Worm (Caenorhabditis elegans) whole organism, early embryonic: ENCODE measurements around the gene fbxb-97.
"Not testable (repeated sequence)": the region's sequence is repeated elsewhere in the genome, so short reads cannot be mapped to it uniquely, and the experiment has no call there.

ENCODE experiments used
- B0310.2 ChIP-seq: sonication (generic microtip); optimal IDR thresholded peaks from 2 replicates; lab custom pipeline; 2016; ENCODE audit warnings: mild to moderate bottlenecking, missing genetic modification characterization, missing compliant biosample characterization
- F13C5.2 ChIP-seq: sonication (generic microtip); optimal IDR thresholded peaks from 2 replicates; lab custom pipeline; 2017; ENCODE audit warnings: mild to moderate bottlenecking, missing genetic modification characterization, inconsistent platforms, missing compliant biosample characterization
- aly-1 ChIP-seq: sonication (generic microtip); optimal IDR thresholded peaks from 2 replicates; lab custom pipeline; 2016; ENCODE audit warnings: missing genetic modification characterization, missing compliant biosample characterization
- ama-1 ChIP-seq: fragments of 150-350 bp; optimal IDR thresholded peaks from 2 replicates; lab custom pipeline; 2014
- ceh-13 ChIP-seq: fragments of 200-800 bp; sonication (Bioruptor generic); optimal IDR thresholded peaks from 2 replicates; lab custom pipeline; 2018; ENCODE audit warnings: mild to moderate bottlenecking, missing genetic modification characterization, missing compliant biosample characterization
- ceh-36 ChIP-seq: sonication (generic microtip); optimal IDR thresholded peaks from 2 replicates; lab custom pipeline; 2016; ENCODE audit warnings: missing genetic modification characterization, inconsistent platforms, missing compliant biosample characterization
- ets-7 ChIP-seq: sonication (generic microtip); optimal IDR thresholded peaks from 2 replicates; lab custom pipeline; 2016; ENCODE audit warnings: missing genotype, missing genetic modification characterization, missing compliant biosample characterization
- flt-1 ChIP-seq: fragments of 200-800 bp; sonication (Bioruptor generic); IDR thresholded peaks from 2 replicates; pipeline ENCODE4 v1.3.6; 2022; ENCODE audit warnings: missing genetic modification characterization, missing compliant biosample characterization
- hmbx-1 ChIP-seq: sonication (generic microtip); optimal IDR thresholded peaks from 2 replicates; lab custom pipeline; 2016; ENCODE audit warnings: mild to moderate bottlenecking, missing genetic modification characterization, missing compliant biosample characterization
- hmg-4 ChIP-seq: fragments of 200-800 bp; sonication (Bioruptor generic); optimal IDR thresholded peaks from 2 replicates; lab custom pipeline; 2018; ENCODE audit warnings: mild to moderate bottlenecking, missing genetic modification characterization, missing compliant biosample characterization
- hnd-1 ChIP-seq: sonication (generic microtip); optimal IDR thresholded peaks from 2 replicates; lab custom pipeline; 2016; ENCODE audit warnings: missing genetic modification characterization, missing compliant biosample characterization
- pes-1 ChIP-seq: fragments of 200-800 bp; sonication (Bioruptor generic); IDR thresholded peaks from 2 replicates; pipeline ENCODE4 v1.3.6; 2022; ENCODE audit warnings: missing genetic modification reagents, missing genetic modification characterization, missing compliant biosample characterization
- scrt-1 ChIP-seq: fragments of 200-800 bp; sonication (Bioruptor generic); IDR thresholded peaks from 2 replicates; pipeline ENCODE4 v1.3.6; 2022; ENCODE audit warnings: missing genetic modification characterization, missing compliant biosample characterization
- sea-1 ChIP-seq: fragments of 200-800 bp; sonication (Bioruptor generic); conservative IDR thresholded peaks from 2 replicates; pipeline ENCODE4 v1.3.6; 2022; ENCODE audit warnings: missing genetic modification characterization, missing compliant biosample characterization
- tbx-11 ChIP-seq: fragments of 200-800 bp; sonication (Bioruptor generic); IDR thresholded peaks from 2 replicates; pipeline ENCODE4 v1.3.6; 2022; ENCODE audit warnings: missing genetic modification characterization, missing compliant biosample characterization
- tbx-37 ChIP-seq: fragments of 200-800 bp; sonication (Bioruptor generic); conservative IDR thresholded peaks from 2 replicates; pipeline ENCODE4 v1.3.6; 2022; ENCODE audit warnings: missing genetic modification reagents, missing genetic modification characterization, missing compliant biosample characterization
- tra-4 ChIP-seq: sonication (generic microtip); optimal IDR thresholded peaks from 2 replicates; lab custom pipeline; 2017; ENCODE audit warnings: missing genetic modification characterization, missing compliant biosample characterization

fbxb-97 gene

ce11 chrII:1862334-1862733 lies 14.4 kb upstream of the fbxb-97 start, which contains the start of gene fbxb-98:
Gene fbxb-98, plus strand, starts transcription at chrII:1862634.
- not testable (repeated sequence) for TF ChIP-seq hmbx-1, tra-4, F13C5.2 (tag; lab: Kevin White, UChicago)

- TF ChIP-seq ceh-36 (tag; lab: Kevin White, UChicago); aly-1; scrt-1: not testable (repeated sequence)
Measured at ce11 chrII:1861285-1861793, 13.4 kb upstream of the fbxb-97 start, which contains the start of gene C16C4.18. Gene C16C4.18, minus strand, starts transcription at chrII:1861335.

- TF ChIP-seq ets-7 (tag; lab: Kevin White, UChicago); tbx-11 (GFP tag; lab: Robert Waterston, UW); flt-1 (GFP tag; lab: Robert Waterston, UW): not testable (repeated sequence)
Measured at ce11 chrII:1854094-1854493, 6.1 kb upstream of the fbxb-97 start, which contains the start of gene fbxb-95. Gene fbxb-95, plus strand, starts transcription at chrII:1854394.

ce11 chrII:1852503-1852902 lies 4.5 kb upstream of the fbxb-97 start, which contains the start of gene C52E2.2:
Gene C52E2.2, plus strand, starts transcription at chrII:1852803.
- TF ChIP-seq F13C5.2 (tag; lab: Kevin White, UChicago) = no peak
- no peak for TF ChIP-seq tra-4 (tag; lab: Kevin White, UChicago)
- TF ChIP-seq hmg-4 (GFP tag; lab: Kevin White, UChicago) = no peak
- no peak for TF ChIP-seq sea-1 (GFP tag; lab: Robert Waterston, UW)
- TF ChIP-seq ets-7 (tag; lab: Kevin White, UChicago) = no peak
- no peak for TF ChIP-seq hmbx-1 (tag; lab: Kevin White, UChicago)
- no peak for TF ChIP-seq B0310.2 (tag; lab: Kevin White, UChicago)
- no peak for TF ChIP-seq scrt-1
- no peak for TF ChIP-seq aly-1
- no peak for TF ChIP-seq hnd-1 (tag; lab: Kevin White, UChicago)
- no peak for TF ChIP-seq pes-1 (GFP tag; lab: Robert Waterston, UW)

ce11 chrII:1851716-1852115 lies 3.8 kb upstream of the fbxb-97 start:
- TF ChIP-seq pes-1 (GFP tag; lab: Robert Waterston, UW) (no peak), ama-1 (lab: Kevin White, UChicago) (no peak), F13C5.2 (tag; lab: Kevin White, UChicago) (no peak), ets-7 (tag; lab: Kevin White, UChicago) (no peak), hnd-1 (tag; lab: Kevin White, UChicago) (no peak), B0310.2 (tag; lab: Kevin White, UChicago) (no peak), hmbx-1 (tag; lab: Kevin White, UChicago) (no peak), hmg-4 (GFP tag; lab: Kevin White, UChicago) (no peak), aly-1 (no peak), tra-4 (tag; lab: Kevin White, UChicago) (no peak), ceh-13 (GFP tag; lab: Kevin White, UChicago) (no peak), sea-1 (GFP tag; lab: Robert Waterston, UW) (no peak)

ce11 chrII:1850840-1851294 lies 2.9 kb upstream of the fbxb-97 start, which contains the start of gene C52E2.3:
Gene C52E2.3, plus strand, starts transcription at chrII:1851244.
- TF ChIP-seq sea-1 (GFP tag; lab: Robert Waterston, UW) = no peak
- TF ChIP-seq ama-1 (lab: Kevin White, UChicago) = no peak
- TF ChIP-seq hmbx-1 (tag; lab: Kevin White, UChicago) = no peak
- no peak for TF ChIP-seq aly-1
- no peak for TF ChIP-seq hmg-4 (GFP tag; lab: Kevin White, UChicago)
- no peak for TF ChIP-seq pes-1 (GFP tag; lab: Robert Waterston, UW)
- no peak for TF ChIP-seq tra-4 (tag; lab: Kevin White, UChicago)
- TF ChIP-seq tbx-37 = no peak
- no peak for TF ChIP-seq ceh-36 (tag; lab: Kevin White, UChicago)
- no peak for TF ChIP-seq B0310.2 (tag; lab: Kevin White, UChicago)
- no peak for TF ChIP-seq hnd-1 (tag; lab: Kevin White, UChicago)
- no peak for TF ChIP-seq ets-7 (tag; lab: Kevin White, UChicago)
- no peak for TF ChIP-seq tbx-11 (GFP tag; lab: Robert Waterston, UW)

- TF ChIP-seq sea-1 (GFP tag; lab: Robert Waterston, UW) (no peak), ceh-36 (tag; lab: Kevin White, UChicago) (no peak), hmg-4 (GFP tag; lab: Kevin White, UChicago) (no peak), pes-1 (GFP tag; lab: Robert Waterston, UW) (no peak)
Measured at ce11 chrII:1850299-1850698, 2.3 kb upstream of the fbxb-97 start, which contains the start of gene fbxb-96. Gene fbxb-96, minus strand, starts transcription at chrII:1850399.

ce11 chrII:1844552-1844951 lies 3.4 kb downstream of the fbxb-97 start:
- no peak for TF ChIP-seq flt-1 (GFP tag; lab: Robert Waterston, UW)
- TF ChIP-seq aly-1 = no peak
- TF ChIP-seq ets-7 (tag; lab: Kevin White, UChicago) = no peak
- no peak for TF ChIP-seq ceh-36 (tag; lab: Kevin White, UChicago)
